Fruit fly (Drosophila melanogaster) whole organism, adult: Measurements from ENCODE around the gene CG12811.

Source experiments
- CG12768 ChIP-seq: fragments of 200-800 bp; sonication (Bioruptor generic); optimal IDR thresholded peaks from 2 replicates; lab custom pipeline; 2017; ENCODE audit warnings: missing biosample characterization, missing genetic modification characterization, mild to moderate bottlenecking, moderate library complexity, missing genetic modification reagents
- CG14711 ChIP-seq: fragments of 200-800 bp; sonication (Bioruptor generic); optimal IDR thresholded peaks from 2 replicates; lab custom pipeline; 2018; ENCODE audit warnings: missing biosample characterization, mild to moderate bottlenecking, missing genetic modification characterization, moderate library complexity
- CG1620 ChIP-seq: fragments of 200-800 bp; sonication (Bioruptor generic); optimal IDR thresholded peaks from 2 replicates; lab custom pipeline; 2016; ENCODE audit warnings: missing biosample characterization, missing genetic modification characterization
- CG33017 ChIP-seq: fragments of 200-800 bp; sonication (Bioruptor generic); optimal IDR thresholded peaks from 2 replicates; lab custom pipeline; 2018; ENCODE audit warnings: missing biosample characterization, mild to moderate bottlenecking, missing genetic modification characterization, moderate library complexity
- CG7045 ChIP-seq: fragments of 200-800 bp; sonication (Bioruptor generic); optimal IDR thresholded peaks from 2 replicates; lab custom pipeline; 2017; ENCODE audit warnings: missing biosample characterization, mild to moderate bottlenecking, missing genetic modification characterization
- Crg-1 ChIP-seq: fragments of 200-800 bp; sonication (Bioruptor generic); optimal IDR thresholded peaks from 2 replicates; lab custom pipeline; 2016; ENCODE audit warnings: missing biosample characterization, missing genetic modification characterization
- Hr96 ChIP-seq: fragments of 200-800 bp; sonication (Bioruptor generic); optimal IDR thresholded peaks from 2 replicates; lab custom pipeline; 2016; ENCODE audit warnings: missing biosample characterization, missing genetic modification characterization
- Mnt ChIP-seq: fragments of 200-800 bp; sonication (Bioruptor generic); optimal IDR thresholded peaks from 2 replicates; lab custom pipeline; 2016; ENCODE audit warnings: missing biosample characterization, mild to moderate bottlenecking, missing genetic modification characterization
- cic ChIP-seq: fragments of 200-800 bp; sonication (Bioruptor generic); optimal IDR thresholded peaks from 2 replicates; lab custom pipeline; 2017; ENCODE audit warnings: missing biosample characterization, mild to moderate bottlenecking, missing genetic modification characterization, moderate library complexity
- cnc ChIP-seq, 2 experiments: fragments of >200 bp; optimal IDR thresholded peaks; 2 replicates each; lab custom pipeline; 2017
- ovo ChIP-seq: fragments of 200-800 bp; sonication (Bioruptor generic); optimal IDR thresholded peaks from 2 replicates; lab custom pipeline; 2016; ENCODE audit warnings: missing biosample characterization, missing genetic modification characterization
- pad ChIP-seq: fragments of 200-800 bp; sonication (Bioruptor generic); optimal IDR thresholded peaks from 3 replicates; lab custom pipeline; 2017; ENCODE audit warnings: missing biosample characterization, missing genetic modification characterization, mild to moderate bottlenecking, moderate library complexity, missing genetic modification reagents
- tj ChIP-seq: fragments of 200-800 bp; sonication (Bioruptor generic); optimal IDR thresholded peaks from 3 replicates; lab custom pipeline; 2017; ENCODE audit warnings: missing biosample characterization, mild to moderate bottlenecking, missing genetic modification characterization, moderate library complexity
- toe ChIP-seq: fragments of 200-800 bp; sonication (Bioruptor generic); optimal IDR thresholded peaks from 2 replicates; lab custom pipeline; 2016; ENCODE audit warnings: missing biosample characterization, missing genetic modification characterization

- no peak for TF ChIP-seq pad (GFP tag; lab: Kevin White, UChicago)
- no peak for TF ChIP-seq CG12768 (GFP tag; lab: Kevin White, UChicago)
- no peak for TF ChIP-seq CG1620
- no peak for TF ChIP-seq CG14711 (tag; lab: Kevin White, UChicago)
- TF ChIP-seq Hr96 (GFP tag; lab: Kevin White, UChicago), result no peak
- TF ChIP-seq tj (GFP tag; lab: Kevin White, UChicago), result no peak
- TF ChIP-seq Crg-1 (GFP tag; lab: Kevin White, UChicago), result no peak
- TF ChIP-seq toe, result no peak
- TF ChIP-seq cnc (optimal IDR thresholded peaks at IDR 0.05; lab: Kevin White, UChicago), result no peak
- no peak for TF ChIP-seq Mnt (GFP tag; lab: Kevin White, UChicago)
- no peak for TF ChIP-seq CG7045 (GFP tag; lab: Kevin White, UChicago)
- no peak for TF ChIP-seq CG33017
- TF ChIP-seq cic (GFP tag; lab: Kevin White, UChicago), result no peak
- TF ChIP-seq ovo (GFP tag; lab: Kevin White, UChicago), result no peak
Observed at dm6 chr3R:10028378-10028777, 20.2 kb downstream of the CG12811 start.
